Fruit fly (Drosophila melanogaster) whole organism, embryonic: Measurements from ENCODE around the gene dgt2.

ENCODE experiments used
- Antp ChIP-seq: fragments of 200-800 bp; sonication (Bioruptor generic); optimal IDR thresholded peaks from 3 replicates; lab custom pipeline; 2016; ENCODE audit warnings: missing biosample characterization, missing genetic modification characterization
- Blimp-1 ChIP-seq: fragments of 200-800 bp; sonication (Bioruptor generic); optimal IDR thresholded peaks from 3 replicates; lab custom pipeline; 2018; ENCODE audit warnings: missing biosample characterization, missing genetic modification characterization, mild to moderate bottlenecking, moderate library complexity, missing genetic modification reagents
- CG11723 ChIP-seq: fragments of 200-800 bp; sonication (Bioruptor generic); optimal IDR thresholded peaks from 2 replicates; lab custom pipeline; 2017; ENCODE audit warnings: missing biosample characterization, mild to moderate bottlenecking, missing genetic modification characterization
- CG13287 ChIP-seq: fragments of 200-800 bp; sonication (Bioruptor generic); IDR thresholded peaks from 2 replicates; pipeline ENCODE4 v1.3.6; 2022; ENCODE audit warnings: missing biosample characterization, missing genetic modification characterization; ENCODE audit not compliant: partially characterized antibody
- CG13894 ChIP-seq: fragments of 200-800 bp; sonication (Bioruptor generic); optimal IDR thresholded peaks from 3 replicates; lab custom pipeline; 2018; ENCODE audit warnings: missing biosample characterization, mild to moderate bottlenecking, missing genetic modification characterization, moderate library complexity
- CG1529 ChIP-seq: fragments of 200-800 bp; sonication (Bioruptor generic); optimal IDR thresholded peaks from 3 replicates; lab custom pipeline; 2018; ENCODE audit warnings: missing biosample characterization, missing genetic modification characterization
- CG17385 ChIP-seq: fragments of 200-800 bp; sonication (Bioruptor generic); optimal IDR thresholded peaks from 3 replicates; lab custom pipeline; 2018; ENCODE audit warnings: missing biosample characterization, mild to moderate bottlenecking, missing genetic modification characterization
- CG17829 ChIP-seq: fragments of 200-800 bp; optimal IDR thresholded peaks from 2 replicates; lab custom pipeline; 2019; ENCODE audit warnings: missing biosample characterization, mild to moderate bottlenecking, missing genetic modification characterization, moderate library complexity
- CG2129 ChIP-seq: fragments of 200-800 bp; sonication (Bioruptor generic); IDR thresholded peaks from 2 replicates; pipeline ENCODE4 v1.3.6; 2022; ENCODE audit warnings: missing biosample characterization, missing genetic modification characterization; ENCODE audit not compliant: partially characterized antibody
- CG2202 ChIP-seq: fragments of 200-800 bp; sonication (Bioruptor generic); optimal IDR thresholded peaks from 2 replicates; lab custom pipeline; 2018; ENCODE audit warnings: missing biosample characterization, mild to moderate bottlenecking, missing genetic modification characterization
- CG2712 ChIP-seq: fragments of 200-800 bp; optimal IDR thresholded peaks from 3 replicates; lab custom pipeline; 2019; ENCODE audit warnings: missing biosample characterization, mild to moderate bottlenecking, missing genetic modification characterization, moderate library complexity
- CG30020 ChIP-seq: fragments of 200-800 bp; optimal IDR thresholded peaks from 2 replicates; lab custom pipeline; 2019; ENCODE audit warnings: missing biosample characterization, mild to moderate bottlenecking, missing genetic modification characterization, moderate library complexity
- CG34224 ChIP-seq: fragments of 200-800 bp; sonication (Bioruptor generic); IDR thresholded peaks from 3 replicates; pipeline ENCODE4 v1.3.6; 2022; ENCODE audit warnings: missing biosample characterization, missing genetic modification characterization; ENCODE audit not compliant: partially characterized antibody
- CG4820 ChIP-seq: fragments of 200-800 bp; sonication (Bioruptor generic); optimal IDR thresholded peaks from 3 replicates; lab custom pipeline; 2016; ENCODE audit warnings: missing biosample characterization, missing genetic modification characterization
- CG4854 ChIP-seq: fragments of 200-800 bp; sonication (Bioruptor generic); optimal IDR thresholded peaks from 2 replicates; lab custom pipeline; 2016; ENCODE audit warnings: missing biosample characterization, missing genetic modification characterization, inconsistent platforms
- CG6765 ChIP-seq: fragments of 200-800 bp; sonication (Bioruptor generic); optimal IDR thresholded peaks from 3 replicates; lab custom pipeline; 2017; ENCODE audit warnings: missing biosample characterization, mild to moderate bottlenecking, missing genetic modification characterization
- CG7987 ChIP-seq: fragments of 200-800 bp; sonication (Bioruptor generic); optimal IDR thresholded peaks from 2 replicates; lab custom pipeline; 2018; ENCODE audit warnings: missing biosample characterization, mild to moderate bottlenecking, missing genetic modification characterization, moderate library complexity
- CG8290 ChIP-seq, 3 experiments: fragments of 200-800 bp; sonication (Bioruptor generic); optimal IDR thresholded peaks; 2 replicates each; lab custom pipeline; 2016 to 2019; ENCODE audit warnings: missing biosample characterization in 3 of 3, missing genetic modification characterization in 3 of 3, mild to moderate bottlenecking in 2 of 3, moderate library complexity in 1 of 3
- D19A ChIP-seq: fragments of 200-800 bp; optimal IDR thresholded peaks from 3 replicates; lab custom pipeline; 2019; ENCODE audit warnings: missing biosample characterization, mild to moderate bottlenecking, missing genetic modification characterization, moderate library complexity
- Deaf1 ChIP-seq: fragments of 200-800 bp; optimal IDR thresholded peaks from 3 replicates; lab custom pipeline; 2019; ENCODE audit warnings: missing biosample characterization, mild to moderate bottlenecking, missing genetic modification characterization, moderate library complexity
- Eip74EF ChIP-seq, 2 experiments: fragments of 200-800 bp in 1 of 2; fragments of >200 bp in 1 of 2; sonication (Bioruptor generic) in 1 of 2; optimal IDR thresholded peaks; 2 replicates each; lab custom pipeline; 2017 to 2019; ENCODE audit warnings: missing biosample characterization in 2 of 2, missing genetic modification characterization in 2 of 2, mild to moderate bottlenecking in 1 of 2, moderate library complexity in 1 of 2
- Hr78 ChIP-seq, 2 experiments: fragments of 200-800 bp in 1 of 2; fragments of >200 bp in 1 of 2; sonication (Bioruptor generic) in 1 of 2; optimal IDR thresholded peaks; 2 replicates each; lab custom pipeline; 2017 to 2019; ENCODE audit warnings: missing biosample characterization in 2 of 2, missing genetic modification characterization in 2 of 2, mild to moderate bottlenecking in 1 of 2, moderate library complexity in 1 of 2
- MBD-R2 ChIP-seq: fragments of 200-800 bp; sonication (Bioruptor generic); IDR thresholded peaks from 2 replicates; pipeline ENCODE4 v1.3.6; 2022; ENCODE audit warnings: missing biosample characterization, missing genetic modification characterization
- MESR4 ChIP-seq: fragments of 200-800 bp; sonication (Bioruptor generic); optimal IDR thresholded peaks from 2 replicates; lab custom pipeline; 2018; ENCODE audit warnings: missing biosample characterization, mild to moderate bottlenecking, missing genetic modification characterization, moderate library complexity
- Med ChIP-seq: fragments of 200-800 bp; sonication (Bioruptor generic); peaks from one replicate; lab custom pipeline; 2016; ENCODE audit warnings: missing biosample characterization, missing genetic modification characterization, mild to moderate bottlenecking, inconsistent platforms, moderate library complexity
- Nf-YC ChIP-seq: fragments of 200-800 bp; optimal IDR thresholded peaks from 3 replicates; lab custom pipeline; 2019; ENCODE audit warnings: missing biosample characterization, mild to moderate bottlenecking, missing genetic modification characterization, moderate library complexity
- Pdp1 ChIP-seq, 2 experiments: fragments of 200-800 bp; sonication (Bioruptor generic); optimal IDR thresholded peaks; 3 replicates each; lab custom pipeline; 2016; ENCODE audit warnings: missing biosample characterization in 2 of 2, missing genetic modification characterization in 2 of 2, mild to moderate bottlenecking in 1 of 2, moderate library complexity in 1 of 2
- Side ChIP-seq: fragments of 200-800 bp; sonication (Bioruptor generic); optimal IDR thresholded peaks from 2 replicates; lab custom pipeline; 2016; ENCODE audit warnings: missing biosample characterization, missing genetic modification characterization
- Spps ChIP-seq: fragments of 200-800 bp; sonication (Bioruptor generic); optimal IDR thresholded peaks from 2 replicates; lab custom pipeline; 2018; ENCODE audit warnings: missing biosample characterization, mild to moderate bottlenecking, missing genetic modification characterization
- Stat92E ChIP-seq, 3 experiments: fragments of >200 bp in 2 of 3; fragments of 200-800 bp in 1 of 3; sonication (Bioruptor generic) in 1 of 3; optimal IDR thresholded peaks; 2 replicates each; lab custom pipeline; 2017 to 2019; ENCODE audit warnings: missing biosample characterization in 3 of 3, missing genetic modification characterization in 3 of 3, mild to moderate bottlenecking in 1 of 3, moderate library complexity in 1 of 3
- Xbp1 ChIP-seq: fragments of 200-800 bp; sonication (Bioruptor generic); optimal IDR thresholded peaks from 3 replicates; lab custom pipeline; 2016; ENCODE audit warnings: missing biosample characterization, mild to moderate bottlenecking, missing genetic modification characterization
- bsh ChIP-seq, 2 experiments: fragments of 200-800 bp; sonication (Bioruptor generic); optimal IDR thresholded peaks; 2 replicates each; lab custom pipeline; 2017 to 2018; ENCODE audit warnings: mild to moderate bottlenecking in 2 of 2, missing biosample characterization in 2 of 2, missing genetic modification characterization in 2 of 2, moderate library complexity in 1 of 2
- crol ChIP-seq: fragments of 200-800 bp; sonication (Bioruptor generic); IDR thresholded peaks from 2 replicates; pipeline ENCODE4 v1.3.6; 2022; ENCODE audit warnings: missing biosample characterization, missing genetic modification characterization
- crp ChIP-seq, 2 experiments: fragments of 200-800 bp; sonication (Bioruptor generic); optimal IDR thresholded peaks; 2 replicates in 1 of 2; 3 replicates in 1 of 2; lab custom pipeline; 2017; ENCODE audit warnings: missing biosample characterization in 2 of 2, missing genetic modification characterization in 2 of 2, mild to moderate bottlenecking in 1 of 2, moderate library complexity in 1 of 2
- gfzf ChIP-seq: fragments of 200-800 bp; sonication (Bioruptor generic); optimal IDR thresholded peaks from 2 replicates; lab custom pipeline; 2016; ENCODE audit warnings: missing biosample characterization, mild to moderate bottlenecking, missing genetic modification characterization, moderate library complexity
- gro ChIP-seq: fragments of 200-800 bp; sonication (Bioruptor generic); optimal IDR thresholded peaks from 2 replicates; lab custom pipeline; 2016; ENCODE audit warnings: missing biosample characterization, missing genetic modification characterization
- hb ChIP-seq: fragments of 200-800 bp; sonication (Bioruptor generic); IDR thresholded peaks from 3 replicates; pipeline ENCODE4 v1.3.6; 2022; ENCODE audit warnings: missing biosample characterization, missing genetic modification characterization; ENCODE audit not compliant: partially characterized antibody
- ken ChIP-seq: fragments of 200-800 bp; sonication (Bioruptor generic); IDR thresholded peaks from 3 replicates; pipeline ENCODE4 v1.3.6; 2022; ENCODE audit warnings: missing biosample characterization, missing genetic modification characterization
- lov ChIP-seq, 2 experiments: fragments of 200-800 bp in 1 of 2; fragments of >200 bp in 1 of 2; sonication (Bioruptor generic) in 1 of 2; IDR thresholded peaks in 1 of 2; optimal IDR thresholded peaks in 1 of 2; 2 replicates in 1 of 2; 3 replicates in 1 of 2; pipeline versions ENCODE4 v1.3.6 to Lab custom; 2017 to 2022; ENCODE audit warnings: missing biosample characterization in 1 of 2, missing genetic modification characterization in 1 of 2
- maf-S ChIP-seq: fragments of 200-800 bp; sonication (Bioruptor generic); optimal IDR thresholded peaks from 2 replicates; lab custom pipeline; 2016; ENCODE audit warnings: missing biosample characterization, missing genetic modification characterization
- mirr ChIP-seq: fragments of 200-800 bp; sonication (Bioruptor generic); optimal IDR thresholded peaks from 3 replicates; lab custom pipeline; 2018; ENCODE audit warnings: missing biosample characterization, mild to moderate bottlenecking, missing genetic modification characterization
- p53 ChIP-seq: fragments of 200-800 bp; sonication (Bioruptor generic); optimal IDR thresholded peaks from 2 replicates; lab custom pipeline; 2016; ENCODE audit warnings: missing biosample characterization, missing genetic modification characterization
- pzg ChIP-seq: fragments of 200-800 bp; sonication (Bioruptor generic); optimal IDR thresholded peaks from 3 replicates; lab custom pipeline; 2018; ENCODE audit warnings: missing biosample characterization, mild to moderate bottlenecking, missing genetic modification characterization, moderate library complexity
- sima ChIP-seq: fragments of 200-800 bp; sonication (Bioruptor generic); optimal IDR thresholded peaks from 2 replicates; lab custom pipeline; 2016; ENCODE audit warnings: missing biosample characterization, missing genetic modification characterization
- stwl ChIP-seq: fragments of 200-800 bp; sonication (Bioruptor generic); optimal IDR thresholded peaks from 3 replicates; lab custom pipeline; 2018; ENCODE audit warnings: missing biosample characterization, mild to moderate bottlenecking, missing genetic modification characterization, moderate library complexity
- sug ChIP-seq: fragments of 200-800 bp; optimal IDR thresholded peaks from 2 replicates; lab custom pipeline; 2019; ENCODE audit warnings: missing biosample characterization, mild to moderate bottlenecking, missing genetic modification characterization, moderate library complexity

Gene dgt2

DNA sequence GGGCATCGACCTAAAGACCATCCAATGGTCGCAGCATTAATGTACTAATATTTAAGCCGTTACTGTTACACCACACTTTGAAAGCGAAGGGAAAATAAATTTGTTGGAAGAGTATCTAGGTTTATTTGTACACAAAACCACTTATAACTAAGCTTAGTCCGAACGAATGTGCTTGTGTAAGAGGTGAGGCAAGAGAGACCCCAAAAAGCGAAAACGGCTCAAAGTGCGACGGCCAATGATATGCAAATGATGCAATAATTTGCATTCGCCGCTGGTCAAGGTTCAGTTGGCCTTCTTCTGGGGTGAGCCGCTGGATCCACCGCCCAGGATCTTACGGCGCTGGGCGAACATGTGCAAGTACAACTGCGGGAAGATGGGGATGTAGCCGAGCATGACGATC, 11.4 kb downstream of the dgt2 start (continued):
- TF ChIP-seq CG13287 (GFP tag; lab: Robert Waterston, UW), result no peak
- no peak for TF ChIP-seq CG2202
- no peak for TF ChIP-seq Eip74EF (GFP tag; optimal IDR thresholded peaks at IDR 0.05; lab: Kevin White, UChicago)
- TF ChIP-seq lov (optimal IDR thresholded peaks at IDR 0.05; lab: Kevin White, UChicago), result no peak
- TF ChIP-seq lov (GFP tag; IDR thresholded peaks at IDR 0.05; lab: Robert Waterston, UW), result no peak
- TF ChIP-seq crol (GFP tag; lab: Robert Waterston, UW), result no peak
- no peak for TF ChIP-seq hb (GFP tag; lab: Robert Waterston, UW)
- no peak for TF ChIP-seq CG13894 (tag; lab: Kevin White, UChicago)

- TF ChIP-seq MESR4 (GFP tag; lab: Kevin White, UChicago) (peak; percentile 74), Antp (no peak), D19A (peak; percentile 99), sug (tag; lab: Kevin White, UChicago) (peak; percentile 60), crp (GFP tag; optimal IDR thresholded peaks at IDR 0.05; lab: Kevin White, UChicago) (peak in 1 of 2 experiments; percentile 42), Pdp1 (GFP tag; optimal IDR thresholded peaks at IDR 0.05; lab: Kevin White, UChicago) (peak in 1 of 2 experiments; percentile 53), Side (no peak), CG4854 (GFP tag; lab: Kevin White, UChicago) (no peak), CG2129 (GFP tag; lab: Robert Waterston, UW) (no peak), MBD-R2 (GFP tag; lab: Robert Waterston, UW) (no peak), stwl (tag; lab: Kevin White, UChicago) (peak; percentile 19), Hr78 (GFP tag; optimal IDR thresholded peaks at IDR 0.05; lab: Kevin White, UChicago) (peak in 1 of 2 experiments; percentile 99), CG17829 (tag; lab: Kevin White, UChicago) (peak; percentile 1), pzg (peak; percentile 10), CG30020 (tag; lab: Kevin White, UChicago) (no peak), Spps (tag; lab: Kevin White, UChicago) (no peak), Deaf1 (peak; percentile 8), Nf-YC (tag; lab: Kevin White, UChicago) (peak; percentile 76), mirr (peak; percentile 7), sima (no peak), Xbp1 (GFP tag; lab: Kevin White, UChicago) (no peak), Stat92E (GFP tag; optimal IDR thresholded peaks at IDR 0.05; lab: Kevin White, UChicago) (peak in 1 of 3 experiments; percentile 4), gfzf (GFP tag; lab: Kevin White, UChicago) (peak; percentile 51), maf-S (GFP tag; lab: Kevin White, UChicago) (no peak), CG7987 (GFP tag; lab: Kevin White, UChicago) (no peak), gro (GFP tag; lab: Kevin White, UChicago) (no peak), CG6765 (GFP tag; lab: Kevin White, UChicago) (no peak), Med (GFP tag; lab: Kevin White, UChicago) (peak; percentile 64), CG8290 (GFP tag; optimal IDR thresholded peaks at IDR 0.05; lab: Kevin White, UChicago) (no peak), CG8290 (tag; optimal IDR thresholded peaks at IDR 0.05; lab: Kevin White, UChicago) (peak in 1 of 2 experiments; percentile 14), CG1529 (GFP tag; lab: Kevin White, UChicago) (no peak), p53 (no peak), Blimp-1 (GFP tag; lab: Kevin White, UChicago) (peak; percentile 45), CG17385 (GFP tag; lab: Kevin White, UChicago) (peak; percentile 4), CG34224 (no peak), CG2712 (tag; lab: Kevin White, UChicago) (peak; percentile 12), CG11723 (GFP tag; lab: Kevin White, UChicago) (no peak), bsh (GFP tag; optimal IDR thresholded peaks at IDR 0.05; lab: Kevin White, UChicago) (no peak), ken (GFP tag; lab: Robert Waterston, UW) (no peak), CG4820 (GFP tag; lab: Kevin White, UChicago) (no peak)
These were observed 12.3 kb downstream of the dgt2 start, which contains the start of gene Hacd1 for dm6 chr2L:12002051-12002450. Hacd1 (minus strand) TSS chr2L:12002266.
